Fruit fly (Drosophila melanogaster) ovary, adult (tissue): ENCODE measurements around the gene CG7646.
A peak's percentile ranks its signal among the peaks of the same experiment; 100 is the strongest.

Experiments
- CG17801 ChIP-seq: fragments of 200-800 bp; optimal IDR thresholded peaks from 2 replicates; lab custom pipeline; 2019; ENCODE audit warnings: missing biosample characterization, mild to moderate bottlenecking, missing genetic modification characterization, moderate library complexity; ENCODE audit not compliant: partially characterized antibody

CG7646 gene

DNA sequence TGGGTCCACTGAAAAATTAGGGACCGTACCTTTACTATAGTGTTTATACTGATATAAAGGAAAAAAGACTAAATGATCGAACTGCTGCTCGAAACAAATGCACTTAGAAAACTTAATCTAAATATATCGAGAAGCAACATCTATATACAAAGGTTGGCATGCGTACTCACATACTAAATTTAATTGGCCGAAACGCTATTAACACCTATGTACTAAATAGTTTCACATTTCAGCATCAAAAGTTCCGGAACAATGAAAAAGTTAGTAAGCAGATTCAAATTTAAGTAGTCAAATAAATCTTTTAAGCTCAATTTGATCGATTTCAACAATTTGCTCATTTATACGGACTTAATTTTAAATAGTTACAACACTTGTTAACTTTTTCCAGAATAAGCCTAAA lies 567 bp upstream of the CG7646 start, which contains the start of gene fln:
Gene fln (minus strand): TSS at position 101 of the 400 bp plus-strand sequence.
- TF ChIP-seq CG17801: no peak

DNA sequence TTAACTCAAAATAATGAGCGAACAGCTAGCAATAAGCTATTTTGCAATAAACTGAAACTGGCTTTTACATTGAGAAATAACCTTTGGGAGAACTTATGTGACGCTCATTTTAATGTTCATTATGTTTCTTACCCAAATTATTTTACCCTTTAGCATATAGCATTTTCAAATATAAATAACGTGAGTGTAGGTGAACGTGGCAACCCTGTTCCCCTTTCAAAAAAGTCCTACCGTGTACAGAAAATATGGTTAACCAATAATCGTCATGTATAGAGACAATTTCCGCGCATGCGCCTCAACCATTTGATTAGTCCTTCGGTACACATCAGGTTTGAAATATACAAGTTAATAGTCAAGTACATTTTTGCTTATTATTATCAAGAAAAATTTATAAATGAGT lies 2.3 kb downstream of the CG7646 start:
- no peak for TF ChIP-seq CG17801

DNA sequence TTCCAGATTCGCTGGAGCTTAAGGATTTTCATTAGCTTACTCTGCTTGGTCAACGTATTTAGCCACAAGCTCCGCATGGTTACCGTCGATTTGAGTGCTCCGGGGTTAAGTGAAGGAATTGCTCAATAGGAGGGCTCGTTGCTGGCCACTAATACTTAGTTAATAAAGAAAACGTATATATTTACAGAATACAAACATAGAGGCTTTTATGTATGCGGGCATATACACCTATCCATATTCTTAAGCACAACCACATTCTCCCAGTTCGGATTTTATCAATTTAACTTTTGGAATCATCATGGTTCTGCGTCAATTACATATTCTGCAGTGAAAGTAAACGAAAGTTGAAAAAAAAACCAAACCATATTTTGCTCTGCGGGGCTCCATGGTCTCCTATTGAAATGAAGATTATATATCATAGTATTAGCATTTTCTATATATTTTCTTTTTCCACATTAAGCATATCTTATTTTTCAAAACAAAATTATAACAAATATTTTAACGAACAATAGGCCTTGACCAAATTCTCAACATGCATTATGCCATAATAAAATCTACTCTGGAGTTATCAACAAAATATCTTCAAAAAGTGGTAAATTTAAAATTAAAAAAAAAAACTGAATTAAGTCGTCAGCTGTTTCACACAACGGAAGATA lies 8.5 kb downstream of the CG7646 start, which contains the start of the genes Tom20 and Gabat:
Gene Tom20 (plus strand): TSS at position 564 of the 656 bp plus-strand sequence.
Gene Gabat (minus strand): TSS at position 606 of the 656 bp plus-strand sequence.
- TF ChIP-seq CG17801: no peak

DNA sequence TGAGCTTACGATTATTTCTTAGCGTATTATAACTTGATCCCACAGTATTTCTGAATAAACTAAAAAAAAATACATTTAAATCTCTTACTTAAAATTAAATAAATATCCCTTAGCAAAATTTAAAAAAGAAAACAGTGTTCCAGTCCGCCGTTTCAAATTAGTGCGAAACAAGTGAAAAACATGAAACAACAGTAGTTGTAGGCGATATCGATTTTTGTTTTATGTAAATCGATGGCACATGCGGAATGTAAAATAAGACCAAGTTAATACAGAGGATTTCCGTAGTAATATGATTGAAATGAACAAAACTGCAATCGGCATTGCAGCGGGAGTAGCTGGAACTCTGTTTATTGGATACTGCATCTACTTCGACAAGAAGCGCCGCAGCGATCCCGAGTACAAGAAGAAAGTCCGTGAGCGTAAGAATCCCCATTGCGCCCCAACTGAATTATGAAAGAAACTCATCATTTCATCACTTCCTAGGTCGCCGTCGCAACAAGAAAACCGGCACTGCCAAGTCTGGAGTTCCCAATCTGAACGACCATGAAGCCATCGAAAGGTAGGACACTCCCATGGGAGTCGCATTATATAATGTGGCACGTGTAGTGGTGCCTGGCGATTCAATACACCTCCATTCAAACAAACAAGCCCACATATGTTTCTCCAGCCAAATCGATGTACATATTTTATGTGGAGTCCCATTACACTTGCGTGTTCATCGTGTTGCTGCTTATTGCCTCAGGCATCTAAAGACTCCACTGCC lies 9.4 kb downstream of the CG7646 start:
- no peak for TF ChIP-seq CG17801

DNA sequence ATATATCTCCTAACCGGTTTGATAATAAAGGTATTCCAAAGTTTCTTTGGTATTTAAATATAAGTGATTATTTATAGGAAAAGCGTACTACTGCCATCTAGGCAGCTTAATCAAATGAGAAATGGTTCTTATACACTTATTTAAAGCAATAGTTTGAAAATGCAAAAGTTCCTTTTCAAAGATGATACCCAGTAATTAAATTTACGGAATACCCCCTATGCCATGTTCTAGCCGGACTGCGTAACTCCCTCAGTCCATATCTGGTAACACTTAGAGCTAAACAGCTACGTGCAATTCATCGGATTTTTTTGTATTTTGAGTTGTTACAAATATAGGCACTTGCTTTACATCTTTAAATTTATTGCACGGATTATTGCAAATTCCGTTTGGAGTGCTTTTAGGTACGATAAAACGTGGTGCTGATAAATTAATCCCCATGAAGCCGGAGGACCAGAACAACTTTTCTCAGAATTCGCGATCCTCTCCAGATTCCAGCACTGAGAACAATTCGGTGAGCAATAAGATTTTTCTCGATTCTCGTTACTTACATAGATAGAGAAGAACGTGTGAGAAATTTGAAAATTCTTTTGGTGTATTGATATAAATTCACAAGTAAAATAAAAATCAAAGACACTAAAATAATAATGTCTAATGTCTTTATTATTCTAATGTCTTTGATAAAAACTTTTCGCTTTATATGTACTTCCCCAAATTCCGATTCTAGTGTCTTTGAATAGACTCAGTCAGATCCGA lies 11.0 kb downstream of the CG7646 start, which contains the start of gene CG7668:
Gene CG7668 (plus strand): TSS at position 255 of the 753 bp plus-strand sequence.
- peak; percentile 82 for TF ChIP-seq CG17801

DNA sequence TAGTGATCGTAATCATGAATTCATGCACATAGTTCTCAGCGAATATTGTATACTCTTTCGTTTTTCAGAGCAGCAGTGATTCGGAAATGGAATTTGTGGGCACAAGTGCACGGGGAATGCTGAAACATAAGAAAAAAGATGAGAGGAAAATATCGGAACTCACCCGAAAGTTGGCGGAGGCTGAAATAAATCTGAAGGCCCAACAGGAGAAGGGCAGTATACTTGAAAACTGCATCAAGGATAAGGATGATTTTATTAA lies 11.5 kb downstream of the CG7646 start:
- no peak for TF ChIP-seq CG17801

DNA sequence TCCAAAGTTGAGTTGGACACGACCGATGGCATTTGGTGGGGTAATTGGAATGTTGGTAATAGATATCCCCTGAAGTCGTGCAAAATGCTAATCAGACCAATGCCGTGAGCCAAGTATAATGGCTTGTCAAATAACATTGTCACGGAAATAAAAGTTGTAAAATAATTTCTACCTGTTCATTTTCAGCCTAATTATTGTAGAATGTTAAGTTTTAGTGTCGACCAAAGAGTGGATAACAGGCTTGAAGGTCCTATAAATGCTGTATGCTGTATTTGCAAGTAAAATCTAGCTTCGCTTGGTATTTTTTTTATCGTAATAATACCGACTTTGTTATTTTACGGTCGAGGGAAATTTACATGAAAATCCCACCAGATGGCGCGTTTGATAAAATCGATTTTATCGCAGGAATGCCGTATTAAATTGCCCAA lies 12.8 kb downstream of the CG7646 start:
- no peak for TF ChIP-seq CG17801

DNA sequence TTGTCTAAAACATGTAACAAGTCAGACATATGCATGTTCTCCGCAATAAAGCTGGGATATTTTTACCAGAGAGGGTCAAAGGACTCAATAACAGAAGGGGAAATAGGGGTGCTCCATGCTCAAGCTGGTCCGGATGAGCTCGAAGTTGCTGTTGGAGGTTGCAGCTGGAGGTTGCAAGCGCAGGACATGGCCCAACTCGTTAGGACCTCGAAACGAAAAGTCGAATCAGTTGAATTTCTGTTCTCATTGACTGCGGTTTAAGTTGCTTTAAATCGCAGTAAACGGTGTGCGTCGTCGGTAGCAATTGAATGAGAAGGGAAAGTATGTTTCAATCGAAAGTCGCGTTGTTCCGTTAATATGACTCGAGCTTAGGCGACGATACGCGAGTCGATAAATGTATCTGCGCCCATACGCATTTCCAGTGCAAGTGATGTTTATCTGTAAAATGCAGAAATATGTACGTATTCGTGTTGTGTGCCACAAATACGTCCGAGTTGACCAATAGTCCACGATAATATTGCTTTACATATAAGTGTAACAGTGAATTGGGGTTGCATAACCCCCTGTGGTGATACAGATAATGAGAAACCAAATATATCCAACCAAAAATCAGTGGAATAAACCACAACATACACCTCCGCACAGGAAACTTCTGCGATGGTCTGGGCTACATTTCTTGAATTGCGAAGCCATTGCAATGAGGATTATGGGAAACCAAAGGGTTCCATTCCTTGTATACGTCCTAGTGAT lies 13.5 kb downstream of the CG7646 start, which contains the start of gene kug:
Gene kug (plus strand): TSS at position 269 of the 750 bp plus-strand sequence.
- TF ChIP-seq CG17801: no peak

DNA sequence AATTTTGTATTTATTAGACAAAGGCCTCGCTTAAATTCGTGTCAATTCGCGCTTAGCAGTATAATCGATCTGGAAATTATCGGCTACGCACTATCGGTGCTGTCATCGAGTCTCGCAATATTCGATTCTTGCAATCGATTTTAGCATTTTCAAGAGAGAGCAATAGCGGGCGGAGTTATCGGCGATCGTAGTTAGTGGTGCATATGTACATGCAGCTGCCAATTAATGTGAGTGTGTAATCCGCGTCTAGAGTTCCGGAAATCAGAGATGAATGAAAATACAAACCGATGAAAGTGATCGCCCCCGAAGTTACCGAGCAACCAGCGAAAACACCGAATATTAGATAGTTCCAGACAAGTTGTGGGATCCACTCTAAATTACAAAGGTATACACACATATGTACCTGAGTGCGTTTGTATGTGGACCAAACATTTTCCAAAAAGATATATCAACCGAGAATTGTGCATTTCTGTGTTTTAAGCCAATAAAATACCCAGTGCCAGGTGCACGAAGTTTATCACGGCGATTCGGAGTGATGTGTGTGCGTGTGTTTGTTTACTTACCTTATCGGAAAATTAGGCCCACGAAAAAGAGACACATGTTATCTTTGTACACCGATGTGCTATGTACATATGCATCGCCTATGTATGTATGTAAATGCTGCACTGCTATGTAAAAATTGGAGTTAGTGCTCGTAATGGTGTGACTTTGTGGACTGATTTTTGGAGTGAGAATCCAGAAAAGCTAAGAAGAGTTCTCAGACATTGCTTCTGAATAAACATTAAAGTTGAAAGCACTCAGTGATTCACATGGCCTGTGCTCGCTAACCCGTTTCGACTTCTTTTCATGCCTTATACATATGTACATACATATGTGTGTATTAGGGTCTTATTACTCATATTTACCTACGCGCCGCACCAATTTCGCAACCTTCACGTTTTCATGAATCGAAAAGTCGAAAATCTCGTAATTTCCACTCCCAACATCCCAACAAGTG lies 14.9 kb downstream of the CG7646 start:
- TF ChIP-seq CG17801: peak; percentile 5

DNA sequence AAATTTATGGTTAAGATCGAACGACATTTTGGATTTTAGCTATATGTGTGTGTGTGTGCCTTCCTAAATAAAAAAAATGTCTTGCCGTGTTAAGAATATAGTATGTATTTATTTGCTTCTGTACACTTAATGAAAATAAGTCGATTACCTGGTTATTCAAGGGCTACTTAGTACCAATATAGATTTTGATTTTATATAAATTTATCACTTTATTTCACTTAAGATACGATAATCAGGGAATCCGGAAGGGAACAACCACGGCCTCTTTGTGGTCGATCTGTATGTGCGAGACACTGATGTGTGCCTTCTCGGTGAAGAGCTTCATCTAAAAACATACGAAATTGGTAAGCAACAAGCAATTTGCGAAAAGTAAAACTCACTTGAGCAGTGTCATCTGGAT lies 36.0 kb downstream of the CG7646 start, which contains the start of gene CG14183:
Gene CG14183 (minus strand): TSS at position 101 of the 400 bp plus-strand sequence.
- TF ChIP-seq CG17801: no peak

DNA sequence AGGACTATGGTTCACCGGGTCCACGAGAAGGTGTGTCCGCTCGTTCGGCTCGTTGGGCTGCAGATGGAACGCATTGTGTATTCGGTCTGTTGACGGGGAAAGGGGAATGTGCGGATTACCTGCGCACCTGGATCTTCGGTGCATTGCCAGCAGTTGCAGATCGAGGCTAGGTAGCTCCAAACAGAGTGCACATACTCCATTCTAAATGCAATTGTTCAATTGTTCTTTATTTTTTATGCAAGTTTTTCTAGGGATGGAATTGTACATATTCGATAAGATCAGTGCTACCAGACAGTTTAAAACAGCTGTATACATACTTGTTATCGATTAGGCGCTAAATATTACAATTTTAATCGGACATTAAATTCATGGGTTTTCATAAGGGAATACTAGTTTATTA lies 37.1 kb downstream of the CG7646 start, which contains the start of gene Lamtor1:
Gene Lamtor1 (minus strand): TSS at position 268 of the 400 bp plus-strand sequence.
- TF ChIP-seq CG17801: no peak

DNA sequence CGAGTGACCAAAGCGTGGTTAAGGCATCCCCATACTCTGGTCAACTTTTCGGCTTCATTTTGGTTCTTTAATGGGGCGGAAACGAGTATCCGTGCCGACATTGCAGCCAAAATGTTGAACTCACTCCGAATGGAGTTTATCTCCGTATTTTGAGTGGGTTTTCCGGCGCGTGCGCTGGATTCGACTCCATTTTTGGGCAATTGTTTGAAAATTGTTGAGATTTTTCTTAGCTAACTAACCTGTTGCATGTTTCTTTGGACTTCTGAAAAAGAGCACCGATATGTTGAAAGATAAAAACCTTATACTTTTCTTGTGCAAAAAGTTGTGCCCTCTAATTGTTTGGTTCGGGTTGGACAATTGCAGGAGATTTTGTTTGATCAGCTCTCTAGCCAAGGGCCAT lies 44.9 kb downstream of the CG7646 start:
- TF ChIP-seq CG17801: no peak
